Fruit fly (Drosophila melanogaster) whole organism, pupa: Measurements from ENCODE around the gene Usp1.
A peak's percentile ranks its signal among the peaks of the same experiment; 100 is the strongest.

ENCODE experiments used
- CG10348 ChIP-seq: fragments of 200-800 bp; sonication (Bioruptor generic); IDR thresholded peaks from 2 replicates; pipeline ENCODE4 v1.3.6; 2022; ENCODE audit warnings: missing biosample characterization, missing genetic modification characterization
- CG13204 ChIP-seq: fragments of 200-800 bp; sonication (Bioruptor generic); optimal IDR thresholded peaks from 2 replicates; lab custom pipeline; 2018; ENCODE audit warnings: missing biosample characterization, mild to moderate bottlenecking, missing genetic modification characterization, moderate library complexity
- CG17806 ChIP-seq: fragments of 200-800 bp; sonication (Bioruptor generic); optimal IDR thresholded peaks from 2 replicates; lab custom pipeline; 2018; ENCODE audit warnings: missing biosample characterization, mild to moderate bottlenecking, missing genetic modification characterization, moderate library complexity
- CG34367 ChIP-seq: fragments of 200-800 bp; sonication (Bioruptor generic); optimal IDR thresholded peaks from 2 replicates; lab custom pipeline; 2018; ENCODE audit warnings: missing biosample characterization, mild to moderate bottlenecking, missing genetic modification characterization
- CG4496 ChIP-seq: fragments of 200-800 bp; sonication (Bioruptor generic); IDR thresholded peaks from 3 replicates; pipeline ENCODE4 v1.3.6; 2022; ENCODE audit warnings: missing biosample characterization, missing genetic modification characterization
- CG8301 ChIP-seq: fragments of 200-800 bp; sonication (Bioruptor generic); optimal IDR thresholded peaks from 2 replicates; lab custom pipeline; 2018; ENCODE audit warnings: missing biosample characterization, mild to moderate bottlenecking, missing genetic modification characterization
- Ets98B ChIP-seq: fragments of 200-800 bp; sonication (Bioruptor generic); IDR thresholded peaks from 2 replicates; pipeline ENCODE4 v1.3.6; 2022; ENCODE audit warnings: missing biosample characterization, missing genetic modification characterization
- Pif1A ChIP-seq: fragments of 200-800 bp; sonication (Bioruptor generic); optimal IDR thresholded peaks from 3 replicates; lab custom pipeline; 2016; ENCODE audit warnings: missing biosample characterization, missing genetic modification characterization

DNA sequence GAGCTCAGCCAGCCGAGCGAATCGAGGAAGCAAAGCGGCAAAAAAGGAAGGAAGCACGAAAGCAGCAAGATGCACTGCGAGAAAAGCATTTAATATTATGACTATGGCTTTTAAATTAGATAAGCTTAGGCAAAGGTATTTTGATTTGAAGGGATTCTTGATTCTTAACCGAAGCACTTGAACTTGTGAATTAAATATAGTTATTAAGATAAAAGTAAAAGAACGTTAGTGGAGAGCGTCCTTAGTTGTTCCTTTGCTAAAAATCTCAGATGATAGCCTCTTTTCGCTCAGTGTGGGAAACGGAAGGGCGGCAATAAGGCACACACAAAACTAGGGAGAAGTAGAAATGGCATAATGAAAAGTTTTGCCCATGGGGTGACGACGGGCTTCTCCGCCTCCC is 40.2 kb downstream of the Usp1 start:
- no peak for TF ChIP-seq CG13204
- peak; percentile 4 for TF ChIP-seq CG17806 (tag; lab: Kevin White, UChicago)
- no peak for TF ChIP-seq CG4496 (GFP tag; lab: Robert Waterston, UW)
- TF ChIP-seq Pif1A (GFP tag; lab: Kevin White, UChicago), result no peak
- no peak for TF ChIP-seq CG8301
- no peak for TF ChIP-seq CG10348 (GFP tag; lab: Robert Waterston, UW)
- TF ChIP-seq CG34367 (tag; lab: Kevin White, UChicago), result no peak
- TF ChIP-seq Ets98B (GFP tag; lab: Robert Waterston, UW), result no peak
